Fruit fly (Drosophila melanogaster) whole organism, embryonic: ENCODE data around the gene Ythdc1.

Experiments used
- Atf3 ChIP-seq: fragments of 200-800 bp; sonication (Bioruptor generic); optimal IDR thresholded peaks from 3 replicates; lab custom pipeline; 2016; ENCODE audit warnings: missing biosample characterization, missing genetic modification characterization
- CG17385 ChIP-seq: fragments of 200-800 bp; sonication (Bioruptor generic); optimal IDR thresholded peaks from 3 replicates; lab custom pipeline; 2018; ENCODE audit warnings: missing biosample characterization, mild to moderate bottlenecking, missing genetic modification characterization
- CG3726 ChIP-seq: fragments of 200-800 bp; sonication (Bioruptor generic); IDR thresholded peaks from 3 replicates; pipeline ENCODE4, ENCODE4 v1.3.6; 2022; ENCODE audit warnings: missing biosample characterization, missing genetic modification characterization
- ind ChIP-seq: fragments of 200-800 bp; sonication (Bioruptor generic); optimal IDR thresholded peaks from 3 replicates; lab custom pipeline; 2016; ENCODE audit warnings: missing biosample characterization, missing genetic modification characterization
- pho ChIP-seq: fragments of 200-800 bp; sonication (Bioruptor generic); optimal IDR thresholded peaks from 2 replicates; lab custom pipeline; 2016; ENCODE audit warnings: missing biosample characterization, missing genetic modification characterization
- usp ChIP-seq: fragments of >200 bp; optimal IDR thresholded peaks from 2 replicates; lab custom pipeline; 2017; ENCODE audit warnings: missing biosample characterization, missing genetic modification characterization

- TF ChIP-seq usp (GFP tag; lab: Kevin White, UChicago) (no peak), CG17385 (GFP tag; lab: Kevin White, UChicago) (no peak), CG3726 (GFP tag; lab: Robert Waterston, UW) (no peak), ind (no peak), Atf3 (GFP tag; lab: Kevin White, UChicago) (no peak), pho (GFP tag; lab: Kevin White, UChicago) (no peak)
Measured at dm6 chr3L:3377247-3377964, 3.4 kb upstream of the Ythdc1 start.
